Worm (Caenorhabditis elegans): ENCODE data around the gene vps-16.
A peak's percentile ranks its signal among the peaks of the same experiment; 100 is the strongest.

The vps-16 gene

ce11 chrIII:6427205-6427604 is 5.8 kb upstream of the vps-16 start, which contains the start of gene C05D11.8:
Gene C05D11.8 (minus strand): TSS chrIII:6427305.
- TF ChIP-seq Y105C5A.15 (GFP tag; IDR thresholded peaks at IDR 0.05) (no peak), ceh-82 (tag; optimal IDR thresholded peaks at IDR 0.05) (no peak), set-16 (GFP tag; IDR thresholded peaks at IDR 0.05) (no peak), F37D6.2 (tag; optimal IDR thresholded peaks at IDR 0.05) (no peak), mdt-29 (GFP tag; IDR thresholded peaks at IDR 0.05) (no peak), lin-15B (tag; optimal IDR thresholded peaks at IDR 0.05) (no peak), lin-1 (GFP tag; IDR thresholded peaks at IDR 0.05) (no peak), madf-5 (GFP tag; IDR thresholded peaks at IDR 0.05) (no peak), ZK337.2 (GFP tag; IDR thresholded peaks at IDR 0.05) (no peak), skn-1 (tag; optimal IDR thresholded peaks at IDR 0.05) (no peak), F49E8.2 (tag; optimal IDR thresholded peaks at IDR 0.05; ENCODE audit: borderline replicate concordance) (no peak), F10B5.3 (tag; optimal IDR thresholded peaks at IDR 0.05) (no peak), dmd-9 (GFP tag; IDR thresholded peaks at IDR 0.05) (no peak), fkh-10 (GFP tag; optimal IDR thresholded peaks at IDR 0.05) (no peak), T26A8.4 (GFP tag; IDR thresholded peaks at IDR 0.05) (no peak), duxl-1 (tag; optimal IDR thresholded peaks at IDR 0.05; ENCODE audit: poor library complexity) (no peak)

ce11 chrIII:6430834-6431233 is 2.2 kb upstream of the vps-16 start, which contains the start of gene popl-1:
Gene popl-1 (minus strand): TSS chrIII:6430934.
- no peak for TF ChIP-seq nhr-10 (tag; optimal IDR thresholded peaks at IDR 0.05)
- TF ChIP-seq hmg-1.1 (GFP tag; IDR thresholded peaks at IDR 0.05), result no peak
- no peak for TF ChIP-seq lin-38 (GFP tag; IDR thresholded peaks at IDR 0.05)
- no peak for TF ChIP-seq madf-5 (GFP tag; IDR thresholded peaks at IDR 0.05)
- TF ChIP-seq unc-130 (GFP tag; optimal IDR thresholded peaks at IDR 0.05), result no peak
- TF ChIP-seq duxl-1 (tag; optimal IDR thresholded peaks at IDR 0.05; ENCODE audit: poor library complexity), result no peak
- no peak for TF ChIP-seq hlh-11 (tag; optimal IDR thresholded peaks at IDR 0.05)
- TF ChIP-seq ceh-44 (GFP tag; IDR thresholded peaks at IDR 0.05), result no peak
- TF ChIP-seq nhr-111 (GFP tag; optimal IDR thresholded peaks at IDR 0.05), result no peak
- TF ChIP-seq saeg-2 (GFP tag; IDR thresholded peaks at IDR 0.05), result no peak
- TF ChIP-seq skn-1 (tag; optimal IDR thresholded peaks at IDR 0.05), result no peak
- no peak for TF ChIP-seq zfp-2 (tag; optimal IDR thresholded peaks at IDR 0.05)
- no peak for TF ChIP-seq tag-97 (GFP tag; IDR thresholded peaks at IDR 0.05)
- no peak for TF ChIP-seq R02D3.7 (tag; optimal IDR thresholded peaks at IDR 0.05)
- no peak for TF ChIP-seq aha-1 (tag)
- TF ChIP-seq unc-62 (GFP tag; optimal IDR thresholded peaks at IDR 0.05 in 1 of 2), result no peak
- no peak for TF ChIP-seq unc-62 (tag; optimal IDR thresholded peaks at IDR 0.05)
- TF ChIP-seq nhr-48 (tag; optimal IDR thresholded peaks at IDR 0.05), result no peak

ce11 chrIII:6431766-6432228 is 1.2 kb upstream of the vps-16 start, which contains the start of the genes mrps-17 and txdc-9:
Gene mrps-17 (minus strand): TSS chrIII:6431798.
Gene txdc-9 (plus strand): TSS chrIII:6432178.
- TF ChIP-seq daf-19 (GFP tag; conservative IDR thresholded peaks at IDR 0.05), result no peak
- TF ChIP-seq pha-4 (GFP tag; IDR thresholded peaks at IDR 0.05), result no peak
- peak; percentile 58 for TF ChIP-seq pha-4 (tag; optimal IDR thresholded peaks at IDR 0.05)
- TF ChIP-seq dmd-6 (GFP tag; IDR thresholded peaks at IDR 0.05), result peak; percentile 8; the same call in 1 of the 2 replicates
- TF ChIP-seq set-16 (GFP tag; IDR thresholded peaks at IDR 0.05), result no peak
- no peak for TF ChIP-seq nhr-76 (tag; optimal IDR thresholded peaks at IDR 0.05)
- TF ChIP-seq unc-130 (GFP tag; optimal IDR thresholded peaks at IDR 0.05), result no peak
- TF ChIP-seq aly-2 (tag; optimal IDR thresholded peaks at IDR 0.05), result no peak
- TF ChIP-seq lin-13 (GFP tag; optimal IDR thresholded peaks at IDR 0.05), result peak; percentile 31
- TF ChIP-seq dmd-8 (GFP tag; IDR thresholded peaks at IDR 0.05), result no peak
- peak; percentile 17 to 92 for TF ChIP-seq lsy-2 (tag; optimal IDR thresholded peaks at IDR 0.05)
- TF ChIP-seq aha-1 (tag), result peak; percentile 90
- TF ChIP-seq php-3 (GFP tag; IDR thresholded peaks at IDR 0.05), result no peak
- no peak for TF ChIP-seq ztf-7 (tag; optimal IDR thresholded peaks at IDR 0.05)
- no peak for TF ChIP-seq ceh-20 (GFP tag; IDR thresholded peaks at IDR 0.05)
- no peak for TF ChIP-seq daf-8 (GFP tag; IDR thresholded peaks at IDR 0.05)
- TF ChIP-seq R02D3.7 (tag; optimal IDR thresholded peaks at IDR 0.05), result no peak
- TF ChIP-seq sdz-12 (GFP tag; optimal IDR thresholded peaks at IDR 0.05), result no peak
- TF ChIP-seq ceh-82 (tag; optimal IDR thresholded peaks at IDR 0.05), result no peak
- no peak for TF ChIP-seq tag-97 (GFP tag; IDR thresholded peaks at IDR 0.05)
- no peak for TF ChIP-seq nhr-11 (tag; optimal IDR thresholded peaks at IDR 0.05)
- TF ChIP-seq egl-27 (tag; optimal IDR thresholded peaks at IDR 0.05), result no peak
- no peak for TF ChIP-seq unc-62 (GFP tag; optimal IDR thresholded peaks at IDR 0.05 in 1 of 2)
- no peak for TF ChIP-seq unc-62 (tag; optimal IDR thresholded peaks at IDR 0.05)
- TF ChIP-seq F37D6.2 (tag; optimal IDR thresholded peaks at IDR 0.05), result peak; percentile 21
- no peak for TF ChIP-seq zip-11 (GFP tag; IDR thresholded peaks at IDR 0.05)
- TF ChIP-seq zfp-2 (tag; optimal IDR thresholded peaks at IDR 0.05), result no peak
- TF ChIP-seq lin-15B (tag; optimal IDR thresholded peaks at IDR 0.05), result no peak
- no peak for TF ChIP-seq madf-5 (GFP tag; IDR thresholded peaks at IDR 0.05)
- TF ChIP-seq tra-1 (GFP tag; IDR thresholded peaks at IDR 0.05), result no peak
